Fruit fly (Drosophila melanogaster) whole organism, embryonic: ENCODE results near the gene CG32507.

Source experiments
- Abd-B ChIP-seq: fragments of 200-800 bp; sonication (Bioruptor generic); optimal IDR thresholded peaks from 2 replicates; lab custom pipeline; 2018; ENCODE audit warnings: missing biosample characterization, mild to moderate bottlenecking, missing genetic modification characterization, moderate library complexity
- CG12659 ChIP-seq: fragments of 200-800 bp; sonication (Bioruptor generic); optimal IDR thresholded peaks from 3 replicates; lab custom pipeline; 2017; ENCODE audit warnings: mild to moderate bottlenecking, missing biosample characterization, missing genetic modification reagents, missing genetic modification characterization
- CG32772 ChIP-seq: fragments of 200-800 bp; sonication (Bioruptor generic); IDR thresholded peaks from 2 replicates; pipeline ENCODE4 v1.3.6; 2022; ENCODE audit warnings: missing biosample characterization, missing genetic modification characterization
- CG7786 ChIP-seq: fragments of 200-800 bp; sonication (Bioruptor generic); optimal IDR thresholded peaks from 2 replicates; lab custom pipeline; 2016; ENCODE audit warnings: missing biosample characterization, missing genetic modification characterization
- CG7987 ChIP-seq: fragments of 200-800 bp; sonication (Bioruptor generic); optimal IDR thresholded peaks from 2 replicates; lab custom pipeline; 2018; ENCODE audit warnings: missing biosample characterization, mild to moderate bottlenecking, missing genetic modification characterization, moderate library complexity
- CTCF ChIP-seq: fragments of 200-800 bp; sonication (Bioruptor generic); optimal IDR thresholded peaks from 2 replicates; lab custom pipeline; 2017; ENCODE audit warnings: missing biosample characterization, mild to moderate bottlenecking, missing genetic modification characterization, moderate library complexity
- Dek ChIP-seq: fragments of 200-800 bp; sonication (Bioruptor generic); optimal IDR thresholded peaks from 3 replicates; lab custom pipeline; 2019; ENCODE audit warnings: missing biosample characterization, mild to moderate bottlenecking, missing genetic modification characterization, moderate library complexity
- NC2α ChIP-seq: fragments of 200-800 bp; sonication (Bioruptor generic); optimal IDR thresholded peaks from 2 replicates; lab custom pipeline; 2016; ENCODE audit warnings: missing biosample characterization, missing genetic modification characterization
- Nf-YB ChIP-seq: fragments of 200-800 bp; sonication (Bioruptor generic); optimal IDR thresholded peaks from 3 replicates; lab custom pipeline; 2019; ENCODE audit warnings: missing biosample characterization, mild to moderate bottlenecking, missing genetic modification characterization, moderate library complexity
- Sox102F ChIP-seq: fragments of 200-800 bp; sonication (Bioruptor generic); optimal IDR thresholded peaks from 2 replicates; lab custom pipeline; 2018; ENCODE audit warnings: missing biosample characterization, mild to moderate bottlenecking, missing genetic modification characterization, moderate library complexity
- fd3F ChIP-seq: fragments of 200-800 bp; sonication (Bioruptor generic); optimal IDR thresholded peaks from 2 replicates; lab custom pipeline; 2018; ENCODE audit warnings: missing biosample characterization, mild to moderate bottlenecking, missing genetic modification characterization, moderate library complexity
- klu ChIP-seq: fragments of 200-800 bp; sonication (Bioruptor generic); IDR thresholded peaks from 2 replicates; pipeline ENCODE4 v1.3.6; 2022; ENCODE audit warnings: missing biosample characterization, missing genetic modification characterization
- pan ChIP-seq, 4 experiments: fragments of >200 bp in 3 of 4; fragments of 200-800 bp in 1 of 4; sonication (Bioruptor generic) in 1 of 4; optimal IDR thresholded peaks in 3 of 4; IDR thresholded peaks in 1 of 4; 2 replicates each; pipeline versions ENCODE4 v1.3.6 to Lab custom; 2017 to 2022; ENCODE audit warnings: missing biosample characterization in 2 of 4, missing genetic modification characterization in 2 of 4, mixed read lengths in 1 of 4

dm6 chrX:20756938-20757337, 24.1 kb downstream of the CG32507 start:
- TF ChIP-seq klu (GFP tag; lab: Robert Waterston, UW) (no peak), Nf-YB (GFP tag; lab: Kevin White, UChicago) (no peak), Abd-B (GFP tag; lab: Kevin White, UChicago) (no peak), fd3F (GFP tag; lab: Kevin White, UChicago) (no peak), pan (optimal IDR thresholded peaks at IDR 0.05; lab: Kevin White, UChicago) (no peak), pan (GFP tag; optimal IDR thresholded peaks at IDR 0.05 in 1 of 2, IDR thresholded peaks at IDR 0.05 in 1 of 2) (no peak), CTCF (GFP tag; lab: Kevin White, UChicago) (no peak), CG7987 (no peak), CG32772 (GFP tag; lab: Robert Waterston, UW) (no peak), Sox102F (GFP tag; lab: Kevin White, UChicago) (no peak), CG12659 (GFP tag; lab: Kevin White, UChicago) (no peak), Dek (tag; lab: Kevin White, UChicago) (no peak), CG7786 (GFP tag; lab: Kevin White, UChicago) (no peak), NC2α (GFP tag; lab: Kevin White, UChicago) (no peak)
